Fruit fly (Drosophila melanogaster) whole organism, wandering third instar larva: ENCODE results near the gene Cyp18a1.

Source experiments
- HLH106 ChIP-seq: fragments of 200-800 bp; optimal IDR thresholded peaks from 3 replicates; lab custom pipeline; 2019; ENCODE audit warnings: missing biosample characterization, mild to moderate bottlenecking, missing genetic modification characterization, moderate library complexity
- N ChIP-seq: fragments of >200 bp; optimal IDR thresholded peaks from 2 replicates; lab custom pipeline; 2018; ENCODE audit warnings: missing biosample characterization, missing external identifiers, missing genetic modification characterization
- brk ChIP-seq: fragments of 200-800 bp; sonication (Bioruptor generic); optimal IDR thresholded peaks from 2 replicates; lab custom pipeline; 2016; ENCODE audit warnings: missing biosample characterization, mild to moderate bottlenecking, missing genetic modification characterization
- fru ChIP-seq: fragments of 200-800 bp; sonication (Bioruptor generic); optimal IDR thresholded peaks from 3 replicates; lab custom pipeline; 2016; ENCODE audit warnings: missing biosample characterization, mild to moderate bottlenecking, missing genetic modification characterization
- h ChIP-seq: fragments of 200-800 bp; sonication (Bioruptor generic); optimal IDR thresholded peaks from 3 replicates; lab custom pipeline; 2016; ENCODE audit warnings: missing biosample characterization, mild to moderate bottlenecking, missing genetic modification characterization
- psq ChIP-seq: fragments of 200-800 bp; sonication (Bioruptor generic); optimal IDR thresholded peaks from 3 replicates; lab custom pipeline; 2017; ENCODE audit warnings: missing biosample characterization, mild to moderate bottlenecking, missing genetic modification characterization, moderate library complexity
- usp ChIP-seq: fragments of >200 bp; optimal IDR thresholded peaks from 2 replicates; lab custom pipeline; 2017; ENCODE audit warnings: missing biosample characterization, missing genetic modification characterization

DNA sequence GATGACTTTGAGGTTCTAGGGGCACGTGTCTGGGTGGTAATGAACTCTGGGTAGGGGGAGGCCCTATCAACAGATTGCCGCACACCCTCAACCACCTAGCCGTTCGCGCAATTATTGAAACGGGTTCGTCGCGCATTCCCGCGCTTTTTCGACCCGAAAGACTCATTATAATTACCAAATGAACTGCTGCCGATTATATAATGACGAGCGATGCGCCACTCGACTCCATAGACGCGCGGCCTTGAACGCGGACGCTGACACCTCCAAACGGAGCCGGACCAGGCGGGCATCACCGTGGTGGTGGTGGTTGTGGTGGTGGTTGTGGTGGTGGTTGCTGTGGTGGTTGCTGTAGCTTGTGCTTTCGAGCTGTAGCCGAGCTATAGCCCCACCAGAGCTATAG, 7.7 kb upstream of the Cyp18a1 start:
- TF ChIP-seq usp (GFP tag; lab: Kevin White, UChicago) (no peak), HLH106 (tag; lab: Kevin White, UChicago) (no peak), h (no peak), psq (no peak), N (GFP tag; lab: Kevin White, UChicago) (no peak), brk (GFP tag; lab: Kevin White, UChicago) (no peak), fru (GFP tag; lab: Kevin White, UChicago) (no peak)
